Fruit fly (Drosophila melanogaster) whole organism, embryonic: ENCODE results near the gene Sry-alpha.
A peak's percentile ranks its signal among the peaks of the same experiment; 100 is the strongest.

ENCODE experiments used
- Atf6 ChIP-seq: fragments of 200-800 bp; sonication (Bioruptor generic); IDR thresholded peaks from 2 replicates; pipeline ENCODE4 v1.3.6; 2022; ENCODE audit warnings: missing biosample characterization, missing genetic modification characterization
- B-H1 ChIP-seq: fragments of 200-800 bp; sonication (Bioruptor generic); IDR thresholded peaks from 3 replicates; pipeline ENCODE4 v1.3.6; 2022; ENCODE audit warnings: missing biosample characterization, missing genetic modification characterization
- CG10959 ChIP-seq: fragments of 200-800 bp; sonication (Bioruptor generic); IDR thresholded peaks from 2 replicates; pipeline ENCODE4 v1.3.6; 2022; ENCODE audit warnings: missing biosample characterization, missing genetic modification characterization
- CG11504 ChIP-seq: fragments of 200-800 bp; sonication (Bioruptor generic); optimal IDR thresholded peaks from 3 replicates; lab custom pipeline; 2019; ENCODE audit warnings: missing biosample characterization, mild to moderate bottlenecking, missing genetic modification characterization, moderate library complexity
- CG12391 ChIP-seq: fragments of 200-800 bp; sonication (Bioruptor generic); optimal IDR thresholded peaks from 3 replicates; lab custom pipeline; 2018; ENCODE audit warnings: missing biosample characterization, mild to moderate bottlenecking, missing genetic modification characterization, moderate library complexity
- CG12769 ChIP-seq: fragments of 200-800 bp; sonication (Bioruptor generic); optimal IDR thresholded peaks from 2 replicates; lab custom pipeline; 2019; ENCODE audit warnings: missing biosample characterization, mild to moderate bottlenecking, missing genetic modification characterization, moderate library complexity
- CG13424 ChIP-seq: fragments of 200-800 bp; sonication (Bioruptor generic); optimal IDR thresholded peaks from 2 replicates; lab custom pipeline; 2019; ENCODE audit warnings: missing biosample characterization, mild to moderate bottlenecking, missing genetic modification characterization, moderate library complexity
- CG1647 ChIP-seq: fragments of 200-800 bp; sonication (Bioruptor generic); optimal IDR thresholded peaks from 3 replicates; lab custom pipeline; 2016; ENCODE audit warnings: missing biosample characterization, missing genetic modification characterization
- CG17829 ChIP-seq: fragments of 200-800 bp; optimal IDR thresholded peaks from 2 replicates; lab custom pipeline; 2019; ENCODE audit warnings: missing biosample characterization, mild to moderate bottlenecking, missing genetic modification characterization, moderate library complexity
- CG1832 ChIP-seq: fragments of 200-800 bp; sonication (Bioruptor generic); optimal IDR thresholded peaks from 2 replicates; lab custom pipeline; 2017; ENCODE audit warnings: missing biosample characterization, mild to moderate bottlenecking, missing genetic modification characterization, inconsistent platforms
- CG18619 ChIP-seq: fragments of 200-800 bp; sonication (Bioruptor generic); optimal IDR thresholded peaks from 3 replicates; lab custom pipeline; 2017; ENCODE audit warnings: missing biosample characterization, mild to moderate bottlenecking, missing genetic modification characterization
- CG2678 ChIP-seq: fragments of 200-800 bp; sonication (Bioruptor generic); optimal IDR thresholded peaks from 3 replicates; lab custom pipeline; 2019; ENCODE audit warnings: missing biosample characterization, mild to moderate bottlenecking, missing genetic modification characterization, moderate library complexity
- CG30431 ChIP-seq: fragments of 200-800 bp; sonication (Bioruptor generic); optimal IDR thresholded peaks from 2 replicates; lab custom pipeline; 2017; ENCODE audit warnings: missing biosample characterization, missing genetic modification characterization
- CG31365 ChIP-seq: fragments of 200-800 bp; sonication (Bioruptor generic); optimal IDR thresholded peaks from 2 replicates; lab custom pipeline; 2018; ENCODE audit warnings: missing biosample characterization, mild to moderate bottlenecking, missing genetic modification characterization
- CG31441 ChIP-seq: fragments of 200-800 bp; sonication (Bioruptor generic); IDR thresholded peaks from 2 replicates; pipeline ENCODE4 v1.3.6; 2022; ENCODE audit warnings: missing biosample characterization, missing genetic modification characterization
- CG3281 ChIP-seq: fragments of 200-800 bp; sonication (Bioruptor generic); optimal IDR thresholded peaks from 3 replicates; lab custom pipeline; 2017; ENCODE audit warnings: missing biosample characterization, mild to moderate bottlenecking, missing genetic modification characterization
- CG3407 ChIP-seq: fragments of 200-800 bp; sonication (Bioruptor generic); optimal IDR thresholded peaks from 2 replicates; lab custom pipeline; 2018; ENCODE audit warnings: missing biosample characterization, mild to moderate bottlenecking, missing genetic modification characterization
- CG3995 ChIP-seq: fragments of 200-800 bp; sonication (Bioruptor generic); optimal IDR thresholded peaks from 3 replicates; lab custom pipeline; 2016; ENCODE audit warnings: missing biosample characterization, missing genetic modification characterization
- CG4424 ChIP-seq: fragments of 200-800 bp; sonication (Bioruptor generic); optimal IDR thresholded peaks from 3 replicates; lab custom pipeline; 2016; ENCODE audit warnings: missing biosample characterization, missing genetic modification characterization
- CG6254 ChIP-seq: fragments of 200-800 bp; sonication (Bioruptor generic); optimal IDR thresholded peaks from 3 replicates; lab custom pipeline; 2017; ENCODE audit warnings: mild to moderate bottlenecking, missing biosample characterization, missing genetic modification reagents, missing genetic modification characterization
- CG7556 ChIP-seq: fragments of 200-800 bp; sonication (Bioruptor generic); optimal IDR thresholded peaks from 2 replicates; lab custom pipeline; 2017; ENCODE audit warnings: missing biosample characterization, mild to moderate bottlenecking, missing genetic modification characterization
- CG8388 ChIP-seq: fragments of 200-800 bp; sonication (Bioruptor generic); optimal IDR thresholded peaks from 2 replicates; lab custom pipeline; 2019; ENCODE audit warnings: missing biosample characterization, mild to moderate bottlenecking, missing genetic modification characterization, moderate library complexity
- CG8765 ChIP-seq: fragments of 200-800 bp; sonication (Bioruptor generic); IDR thresholded peaks from 2 replicates; pipeline ENCODE4 v1.3.6; 2022; ENCODE audit warnings: missing biosample characterization, missing genetic modification characterization
- CTCF ChIP-seq: fragments of 200-800 bp; sonication (Bioruptor generic); optimal IDR thresholded peaks from 2 replicates; lab custom pipeline; 2017; ENCODE audit warnings: missing biosample characterization, mild to moderate bottlenecking, missing genetic modification characterization, moderate library complexity
- Dek ChIP-seq: fragments of 200-800 bp; sonication (Bioruptor generic); optimal IDR thresholded peaks from 3 replicates; lab custom pipeline; 2019; ENCODE audit warnings: missing biosample characterization, mild to moderate bottlenecking, missing genetic modification characterization, moderate library complexity
- Dref ChIP-seq: fragments of 200-800 bp; sonication (Bioruptor generic); IDR thresholded peaks from 2 replicates; pipeline ENCODE4 v1.3.6; 2022; ENCODE audit warnings: missing biosample characterization, missing genetic modification characterization
- E2f2 ChIP-seq: fragments of 200-800 bp; sonication (Bioruptor generic); IDR thresholded peaks from 2 replicates; pipeline ENCODE4 v1.3.6; 2022; ENCODE audit warnings: missing biosample characterization, missing genetic modification characterization
- Fer1 ChIP-seq: fragments of 200-800 bp; sonication (Bioruptor generic); optimal IDR thresholded peaks from 2 replicates; lab custom pipeline; 2017; ENCODE audit warnings: missing biosample characterization, mild to moderate bottlenecking, missing genetic modification characterization
- Fer3 ChIP-seq: fragments of 200-800 bp; sonication (Bioruptor generic); optimal IDR thresholded peaks from 2 replicates; lab custom pipeline; 2018; ENCODE audit warnings: missing biosample characterization, mild to moderate bottlenecking, missing genetic modification characterization, moderate library complexity
- H2.0 ChIP-seq: fragments of 200-800 bp; sonication (Bioruptor generic); IDR thresholded peaks from 2 replicates; pipeline ENCODE4 v1.3.6; 2022; ENCODE audit warnings: missing biosample characterization, missing genetic modification characterization
- HLH54F ChIP-seq: fragments of 200-800 bp; sonication (Bioruptor generic); optimal IDR thresholded peaks from 3 replicates; lab custom pipeline; 2016; ENCODE audit warnings: missing biosample characterization, missing genetic modification characterization
- Hand ChIP-seq: fragments of 200-800 bp; sonication (Bioruptor generic); optimal IDR thresholded peaks from 2 replicates; lab custom pipeline; 2017; ENCODE audit warnings: mild to moderate bottlenecking, missing biosample characterization, missing genetic modification reagents, missing genetic modification characterization
- Lhr ChIP-seq: fragments of 200-800 bp; sonication (Bioruptor generic); optimal IDR thresholded peaks from 3 replicates; lab custom pipeline; 2017; ENCODE audit warnings: mild to moderate bottlenecking, missing biosample characterization, missing genetic modification reagents, missing genetic modification characterization
- Mad ChIP-seq: fragments of 200-800 bp; sonication (Bioruptor generic); optimal IDR thresholded peaks from 2 replicates; lab custom pipeline; 2016; ENCODE audit warnings: missing biosample characterization, missing genetic modification characterization
- NC2β ChIP-seq: fragments of 200-800 bp; sonication (Bioruptor generic); optimal IDR thresholded peaks from 2 replicates; lab custom pipeline; 2016; ENCODE audit warnings: missing biosample characterization, missing genetic modification characterization
- Rfx ChIP-seq: fragments of 200-800 bp; sonication (Bioruptor generic); IDR thresholded peaks from 2 replicates; pipeline ENCODE4 v1.3.6; 2022; ENCODE audit warnings: missing biosample characterization, missing genetic modification characterization
- Sin3A ChIP-seq: fragments of >200 bp; optimal IDR thresholded peaks from 2 replicates; lab custom pipeline; 2018
- abd-A ChIP-seq: fragments of 200-800 bp; sonication (Bioruptor generic); optimal IDR thresholded peaks from 3 replicates; lab custom pipeline; 2019; ENCODE audit warnings: missing biosample characterization, mild to moderate bottlenecking, missing genetic modification characterization, moderate library complexity
- chif ChIP-seq, 2 experiments: fragments of 200-800 bp; sonication (Bioruptor generic); optimal IDR thresholded peaks; 3 replicates each; lab custom pipeline; 2016; ENCODE audit warnings: missing biosample characterization in 2 of 2, missing genetic modification characterization in 2 of 2
- chinmo ChIP-seq: fragments of 200-800 bp; sonication (Bioruptor generic); IDR thresholded peaks from 4 replicates; pipeline ENCODE4 v1.3.6; 2022; ENCODE audit warnings: missing biosample characterization, missing genetic modification characterization; ENCODE audit not compliant: partially characterized antibody
- ewg ChIP-seq: fragments of 200-800 bp; sonication (Bioruptor generic); optimal IDR thresholded peaks from 3 replicates; lab custom pipeline; 2017; ENCODE audit warnings: mild to moderate bottlenecking, missing biosample characterization, missing genetic modification reagents, missing genetic modification characterization
- gce ChIP-seq: fragments of 200-800 bp; sonication (Bioruptor generic); IDR thresholded peaks from 3 replicates; pipeline ENCODE4 v1.3.6; 2022; ENCODE audit warnings: missing biosample characterization, missing genetic modification characterization
- gcm ChIP-seq: fragments of 200-800 bp; sonication (Bioruptor generic); optimal IDR thresholded peaks from 2 replicates; lab custom pipeline; 2019; ENCODE audit warnings: missing biosample characterization, mild to moderate bottlenecking, missing genetic modification characterization, moderate library complexity
- jigr1 ChIP-seq: fragments of 200-800 bp; sonication (Bioruptor generic); IDR thresholded peaks from 3 replicates; pipeline ENCODE4 v1.3.6; 2022; ENCODE audit warnings: missing biosample characterization, missing genetic modification characterization
- lbe ChIP-seq: fragments of 200-800 bp; sonication (Bioruptor generic); optimal IDR thresholded peaks from 2 replicates; lab custom pipeline; 2016; ENCODE audit warnings: missing biosample characterization, mild to moderate bottlenecking, missing genetic modification characterization
- lov ChIP-seq, 2 experiments: fragments of 200-800 bp in 1 of 2; fragments of >200 bp in 1 of 2; sonication (Bioruptor generic) in 1 of 2; IDR thresholded peaks in 1 of 2; optimal IDR thresholded peaks in 1 of 2; 2 replicates in 1 of 2; 3 replicates in 1 of 2; pipeline versions ENCODE4 v1.3.6 to Lab custom; 2017 to 2022; ENCODE audit warnings: missing biosample characterization in 1 of 2, missing genetic modification characterization in 1 of 2
- mld ChIP-seq: fragments of 200-800 bp; sonication (Bioruptor generic); IDR thresholded peaks from 3 replicates; pipeline ENCODE4 v1.3.6; 2022; ENCODE audit warnings: missing biosample characterization, missing genetic modification characterization; ENCODE audit not compliant: partially characterized antibody
- phol ChIP-seq: fragments of 200-800 bp; sonication (Bioruptor generic); optimal IDR thresholded peaks from 3 replicates; lab custom pipeline; 2018; ENCODE audit warnings: missing biosample characterization, mild to moderate bottlenecking, missing genetic modification characterization, moderate library complexity
- run ChIP-seq: fragments of 200-800 bp; sonication (Bioruptor generic); optimal IDR thresholded peaks from 3 replicates; lab custom pipeline; 2018; ENCODE audit warnings: missing biosample characterization, mild to moderate bottlenecking, missing genetic modification characterization
- zf30C ChIP-seq: fragments of 200-800 bp; sonication (Bioruptor generic); optimal IDR thresholded peaks from 3 replicates; lab custom pipeline; 2018; ENCODE audit warnings: missing biosample characterization, mild to moderate bottlenecking, missing genetic modification characterization

Sry-alpha gene

dm6 chr3R:30092700-30093044 lies 53.2 kb downstream of the Sry-alpha start (continued):
- TF ChIP-seq CG2678 (tag; lab: Kevin White, UChicago), result peak; percentile 90
- TF ChIP-seq jigr1 (GFP tag; lab: Robert Waterston, UW), result peak; percentile 55; the same call in 2 of the 3 replicates
- no peak for TF ChIP-seq CG1832
- peak; percentile 18 for TF ChIP-seq Lhr (GFP tag; lab: Kevin White, UChicago)
- peak; percentile 85 for TF ChIP-seq CG1647 (GFP tag; lab: Kevin White, UChicago)
- peak; percentile 51 for TF ChIP-seq CG31365
- TF ChIP-seq chif (GFP tag; optimal IDR thresholded peaks at IDR 0.05; lab: Kevin White, UChicago), result peak; percentile 80 to 86
- peak; percentile 96 for TF ChIP-seq CG12769 (tag; lab: Kevin White, UChicago)
- no peak for TF ChIP-seq mld
- TF ChIP-seq Rfx, result peak; percentile 91
- no peak for TF ChIP-seq lbe (GFP tag; lab: Kevin White, UChicago)
- TF ChIP-seq Atf6, result peak; percentile 89
- peak; percentile 71 for TF ChIP-seq CG3407
- peak; percentile 81 for TF ChIP-seq CG10959 (GFP tag; lab: Robert Waterston, UW)
- peak; percentile 74 for TF ChIP-seq Mad (GFP tag; lab: Kevin White, UChicago)
- TF ChIP-seq abd-A (tag; lab: Kevin White, UChicago), result peak; percentile 35
- TF ChIP-seq B-H1 (GFP tag; lab: Robert Waterston, UW), result peak; percentile 67; the same call in 2 of the 3 replicates
- TF ChIP-seq CG7556 (GFP tag; lab: Kevin White, UChicago), result peak; percentile 83
- peak; percentile 57 for TF ChIP-seq E2f2 (GFP tag; lab: Robert Waterston, UW)
- peak; percentile 90 for TF ChIP-seq gce
- TF ChIP-seq H2.0, result peak; percentile 72
- peak; percentile 18 for TF ChIP-seq CTCF
- TF ChIP-seq Fer1 (GFP tag; lab: Kevin White, UChicago), result peak; percentile 84
- peak; percentile 88 for TF ChIP-seq Fer3 (tag; lab: Kevin White, UChicago)
- TF ChIP-seq CG18619 (GFP tag; lab: Kevin White, UChicago), result peak; percentile 80
- TF ChIP-seq CG8765, result 0 out of 2 replicates have a peak, but pooled peaks have one; percentile 58
- peak; percentile 72 for TF ChIP-seq CG17829 (tag; lab: Kevin White, UChicago)
- no peak for TF ChIP-seq CG3995 (GFP tag; lab: Kevin White, UChicago)
- TF ChIP-seq NC2β (GFP tag; lab: Kevin White, UChicago), result peak; percentile 81
- peak; percentile 83 for TF ChIP-seq CG13424 (tag; lab: Kevin White, UChicago)
- peak; percentile 79 for TF ChIP-seq Dek
- TF ChIP-seq gcm (GFP tag; lab: Kevin White, UChicago), result peak; percentile 61
- TF ChIP-seq run, result peak; percentile 87
- TF ChIP-seq Sin3A (lab: Kevin White, UChicago), result no peak
- 0 out of 4 replicates have a peak, but pooled peaks have one; percentile 47 for TF ChIP-seq chinmo (GFP tag; lab: Robert Waterston, UW)
- peak; percentile 69 for TF ChIP-seq ewg (GFP tag; lab: Kevin White, UChicago)
- TF ChIP-seq phol (tag; lab: Kevin White, UChicago), result peak; percentile 79
- TF ChIP-seq Dref (GFP tag; lab: Robert Waterston, UW), result peak; percentile 33; the same call in 1 of the 2 replicates
- TF ChIP-seq CG8388 (GFP tag; lab: Kevin White, UChicago), result peak; percentile 83
- peak; percentile 65 for TF ChIP-seq CG4424 (GFP tag; lab: Kevin White, UChicago)
- TF ChIP-seq CG30431 (GFP tag; lab: Kevin White, UChicago), result peak; percentile 71
- peak; percentile 69 for TF ChIP-seq zf30C
- TF ChIP-seq CG31441 (GFP tag; lab: Robert Waterston, UW), result peak; percentile 77
- TF ChIP-seq CG6254 (GFP tag; lab: Kevin White, UChicago), result peak; percentile 75
- peak; percentile 84 for TF ChIP-seq CG3281
- peak; percentile 86 for TF ChIP-seq CG12391 (tag; lab: Kevin White, UChicago)
- TF ChIP-seq CG11504 (tag; lab: Kevin White, UChicago), result peak; percentile 86
- peak; percentile 83 for TF ChIP-seq HLH54F (GFP tag; lab: Kevin White, UChicago)
- no peak for TF ChIP-seq lov (optimal IDR thresholded peaks at IDR 0.05; lab: Kevin White, UChicago)
- TF ChIP-seq lov (GFP tag; IDR thresholded peaks at IDR 0.05; lab: Robert Waterston, UW), result peak; percentile 82
- peak; percentile 70 for TF ChIP-seq Hand
